Worm (Caenorhabditis elegans): ENCODE data around the gene cey-1.

DNA sequence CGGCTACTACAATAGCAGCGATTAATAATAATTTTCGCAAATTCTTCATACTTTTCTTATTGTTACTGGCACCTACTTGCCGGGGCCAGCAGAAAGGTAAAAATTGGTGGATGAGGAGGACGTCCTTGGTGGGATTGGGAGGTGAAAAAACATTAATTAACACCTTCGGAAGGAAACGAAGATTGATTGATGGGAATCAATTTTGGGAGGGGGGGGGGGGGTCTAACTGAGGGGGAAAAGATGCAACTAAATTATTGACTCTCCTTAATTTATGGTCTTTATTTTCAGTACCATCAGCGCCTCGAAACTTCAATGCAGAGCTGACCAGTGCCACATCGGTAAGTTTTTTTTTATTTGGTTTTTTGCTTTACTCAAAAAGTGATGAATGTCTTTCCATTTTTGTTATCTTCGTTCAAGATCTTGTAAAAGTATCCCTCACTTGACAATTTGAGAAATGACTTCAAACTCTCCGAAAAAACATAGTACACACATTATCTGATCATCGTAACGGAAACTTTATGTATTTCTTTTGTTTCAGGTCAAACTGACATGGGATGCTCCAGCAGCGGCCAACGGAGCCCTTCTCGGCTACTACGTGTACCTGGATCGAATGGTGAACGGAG is 47.3 kb downstream of the cey-1 start:
- TF ChIP-seq pha-4 (tag; optimal IDR thresholded peaks at IDR 0.05) (no peak), ztf-11 (tag; optimal IDR thresholded peaks at IDR 0.05) (no peak), snpc-4 (tag; optimal IDR thresholded peaks at IDR 0.05) (no peak), elt-1 (tag; optimal IDR thresholded peaks at IDR 0.05; ENCODE audit: borderline replicate concordance, insufficient read depth) (no peak), unc-62 (GFP tag; optimal IDR thresholded peaks at IDR 0.05) (no peak), unc-39 (tag; optimal IDR thresholded peaks at IDR 0.05) (no peak), nhr-12 (tag; optimal IDR thresholded peaks at IDR 0.05) (no peak), drap-1 (GFP tag; optimal IDR thresholded peaks at IDR 0.05) (no peak), nhr-76 (tag; optimal IDR thresholded peaks at IDR 0.05) (no peak), lsy-2 (tag; optimal IDR thresholded peaks at IDR 0.05) (no peak)
